Fruit fly (Drosophila melanogaster): ENCODE results near the gene CG6144.

CG6144 gene

dm6 chr2L:10488484-10489223 is at the start of gene CG6144, which contains the start of gene Cog4:
TSS of gene CG6144 (plus strand) at chr2L:10488694.
TSS of gene Cog4 (minus strand) at chr2L:10488622.
- TF ChIP-seq D1 (tag; optimal IDR thresholded peaks at IDR 0.05), result no peak
- no peak for TF ChIP-seq CG8301 (tag; optimal IDR thresholded peaks at IDR 0.05)
- TF ChIP-seq Ets98B (GFP tag; IDR thresholded peaks at IDR 0.05), result no peak
- no peak for TF ChIP-seq rn (GFP tag; IDR thresholded peaks at IDR 0.05)
- TF ChIP-seq CG15710 (tag; optimal IDR thresholded peaks at IDR 0.05), result no peak
- TF ChIP-seq CG34367 (tag; optimal IDR thresholded peaks at IDR 0.05), result no peak
- no peak for TF ChIP-seq CG14655 (GFP tag; optimal IDR thresholded peaks at IDR 0.05)
- no peak for TF ChIP-seq EcR (GFP tag; optimal IDR thresholded peaks at IDR 0.05)
- no peak for TF ChIP-seq Pif1A (GFP tag; optimal IDR thresholded peaks at IDR 0.05)
- TF ChIP-seq gl (tag; optimal IDR thresholded peaks at IDR 0.05), result no peak
- no peak for TF ChIP-seq CG10348 (GFP tag; IDR thresholded peaks at IDR 0.05)

dm6 chr2L:10439174-10439573 is 49.3 kb upstream of the CG6144 start, which contains the start of gene Nse4:
TSS of gene Nse4 (plus strand) at chr2L:10439440.
- no peak for TF ChIP-seq gl (tag; optimal IDR thresholded peaks at IDR 0.05)
- no peak for TF ChIP-seq CG17806 (tag; optimal IDR thresholded peaks at IDR 0.05)
- no peak for TF ChIP-seq CG8159 (tag; optimal IDR thresholded peaks at IDR 0.05)
- no peak for TF ChIP-seq CG12605 (GFP tag; IDR thresholded peaks at IDR 0.05)
- no peak for TF ChIP-seq Ets98B (GFP tag; IDR thresholded peaks at IDR 0.05)
- TF ChIP-seq EcR (GFP tag; optimal IDR thresholded peaks at IDR 0.05), result no peak
- no peak for TF ChIP-seq CG15710 (tag; optimal IDR thresholded peaks at IDR 0.05)
- no peak for TF ChIP-seq Pif1A (GFP tag; optimal IDR thresholded peaks at IDR 0.05)
- no peak for TF ChIP-seq CG8301 (tag; optimal IDR thresholded peaks at IDR 0.05)
- no peak for TF ChIP-seq CG34367 (tag; optimal IDR thresholded peaks at IDR 0.05)
- no peak for TF ChIP-seq D1 (tag; optimal IDR thresholded peaks at IDR 0.05)
- no peak for TF ChIP-seq Pif1B (GFP tag; optimal IDR thresholded peaks at IDR 0.05)
- no peak for TF ChIP-seq rn (GFP tag; IDR thresholded peaks at IDR 0.05)
- TF ChIP-seq CG10348 (GFP tag; IDR thresholded peaks at IDR 0.05), result no peak

DNA sequence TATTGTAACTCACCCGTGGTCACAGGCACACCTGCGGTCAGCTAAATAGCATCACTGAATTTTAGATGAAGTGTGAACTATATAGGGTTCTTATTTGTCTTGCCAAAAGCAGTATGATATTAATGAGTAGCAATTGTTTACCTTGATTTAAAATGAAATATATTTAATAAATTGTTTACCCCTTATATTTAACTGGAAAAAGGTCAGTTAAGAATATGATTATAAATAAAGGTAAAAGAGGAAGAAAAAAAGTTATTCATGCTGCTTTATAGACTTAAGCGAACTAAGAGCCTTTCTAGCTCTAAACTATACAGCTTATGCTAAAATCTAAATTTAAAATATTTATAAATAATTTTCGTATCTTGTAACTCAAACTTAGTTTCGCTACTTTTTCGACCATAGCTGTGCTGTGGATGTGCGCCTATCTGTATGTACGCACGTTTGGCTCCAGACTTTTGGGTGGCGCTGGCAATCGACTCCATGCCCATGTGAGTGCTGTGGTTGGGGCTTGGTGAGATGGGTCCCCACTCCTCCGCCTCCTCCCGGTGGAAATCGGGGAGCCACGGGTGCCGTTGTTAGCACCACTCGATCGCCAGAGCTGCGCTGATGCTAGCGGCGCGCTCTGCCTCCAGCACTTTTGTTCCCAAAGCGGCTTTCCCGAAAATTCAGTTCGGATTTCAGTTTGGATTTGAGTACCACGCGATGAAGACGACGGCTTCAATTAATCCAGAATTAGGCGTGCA is 46.3 kb upstream of the CG6144 start, which contains the start of gene loh:
TSS of gene loh (plus strand) at position 487 of the 743 bp plus-strand sequence.
- no peak for TF ChIP-seq CG14655 (GFP tag; optimal IDR thresholded peaks at IDR 0.05)
- TF ChIP-seq Snoo (tag; optimal IDR thresholded peaks at IDR 0.05), result peak; percentile 41

DNA sequence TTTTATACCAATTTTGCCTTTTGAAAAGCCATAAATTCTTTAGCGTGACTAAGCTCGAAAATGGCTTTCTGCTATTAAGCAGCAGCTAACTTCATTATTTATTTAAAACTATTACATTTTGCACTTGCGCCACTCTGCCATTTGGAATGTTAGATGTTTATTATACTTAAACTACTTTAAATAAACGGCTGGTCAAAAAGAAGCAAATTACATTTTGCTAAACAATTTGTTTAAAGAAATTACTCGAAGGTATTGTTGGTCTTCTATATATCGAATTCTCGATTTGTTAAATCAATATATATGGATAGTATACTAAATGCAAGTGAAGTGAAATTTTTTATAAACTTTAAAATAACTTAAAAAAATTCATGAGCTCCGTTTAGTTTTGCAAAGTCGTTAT is 36.2 kb upstream of the CG6144 start, which contains the start of gene ppk10:
TSS of gene ppk10 (minus strand) at position 101 of the 400 bp plus-strand sequence.
- TF ChIP-seq EcR (GFP tag; optimal IDR thresholded peaks at IDR 0.05) (no peak), CG8159 (tag; optimal IDR thresholded peaks at IDR 0.05) (no peak)

DNA sequence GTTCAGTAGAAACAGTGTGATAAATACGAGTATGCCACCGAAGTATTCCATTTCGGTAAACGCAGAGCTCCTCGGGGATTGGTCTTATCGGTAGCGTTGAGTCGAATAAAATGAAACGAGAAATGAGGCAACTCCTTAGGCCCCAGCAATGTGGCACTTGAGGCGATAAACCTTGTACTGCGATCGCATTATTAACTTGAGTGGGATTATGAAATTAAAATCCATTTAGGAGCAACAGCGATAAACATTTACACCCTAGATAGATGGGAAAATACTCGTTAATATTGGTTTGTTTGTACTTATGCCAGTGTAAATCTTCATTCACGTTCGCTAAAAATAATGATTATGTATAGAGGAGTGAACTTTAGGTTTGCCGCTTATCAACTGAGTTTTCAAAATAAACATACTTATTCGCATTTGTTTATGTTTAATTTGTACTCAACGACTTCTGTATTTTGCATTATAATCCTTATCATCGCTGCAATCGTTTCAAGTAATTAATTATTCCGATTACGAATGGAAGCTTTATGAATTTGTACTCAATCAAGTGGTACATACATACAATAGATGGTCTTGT is 32.5 kb upstream of the CG6144 start:
- no peak for TF ChIP-seq Pif1A (GFP tag; optimal IDR thresholded peaks at IDR 0.05)
- no peak for TF ChIP-seq D1 (tag; optimal IDR thresholded peaks at IDR 0.05)
- no peak for TF ChIP-seq CG4496 (GFP tag; IDR thresholded peaks at IDR 0.05)

DNA sequence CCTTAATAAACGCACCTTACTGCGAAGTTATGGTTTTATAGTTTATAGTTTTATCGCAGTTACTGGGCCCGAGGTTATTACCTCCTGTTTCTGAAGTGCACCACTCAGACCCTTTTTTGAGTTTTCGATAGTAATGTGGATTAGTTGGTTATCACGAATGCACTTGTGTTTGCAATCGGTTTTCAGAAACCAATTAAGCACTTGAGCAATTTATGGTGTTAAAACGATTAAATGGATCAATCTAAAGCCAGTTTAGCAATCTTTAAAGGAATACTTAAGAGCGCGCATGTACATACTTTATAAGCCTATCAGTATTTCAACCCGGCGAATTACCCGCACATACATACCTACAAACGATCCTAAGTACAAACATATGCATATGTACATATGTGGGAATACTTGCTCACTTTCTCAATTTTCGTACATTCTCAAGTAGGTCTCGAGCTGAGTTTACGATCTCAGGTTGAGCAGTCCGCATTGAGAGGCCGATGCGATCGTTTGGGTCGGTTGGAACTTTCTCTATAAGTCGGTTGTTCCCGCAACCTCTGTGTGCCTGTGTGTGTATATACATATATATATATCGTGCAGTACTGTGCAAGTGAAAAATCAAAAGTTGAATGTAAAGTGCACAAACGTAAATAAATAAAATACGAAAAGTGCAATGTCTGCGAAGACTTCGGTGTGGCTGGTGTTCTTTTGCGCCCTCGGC is 31.1 kb upstream of the CG6144 start, which contains the start of the genes LManI and LManII:
TSS of gene LManI (minus strand) at position 51 of the 709 bp plus-strand sequence.
TSS of gene LManII (plus strand) at position 468 of the 709 bp plus-strand sequence.
- no peak for TF ChIP-seq CG32121 (GFP tag; IDR thresholded peaks at IDR 0.05)
- no peak for TF ChIP-seq CG13204 (GFP tag; optimal IDR thresholded peaks at IDR 0.05)
- no peak for TF ChIP-seq fd96Ca (GFP tag; IDR thresholded peaks at IDR 0.05)
- TF ChIP-seq CG34367 (tag; optimal IDR thresholded peaks at IDR 0.05), result no peak
- TF ChIP-seq D1 (tag; optimal IDR thresholded peaks at IDR 0.05), result no peak
- TF ChIP-seq CG12605 (GFP tag; IDR thresholded peaks at IDR 0.05), result peak; percentile 12; the same call in 1 of the 2 replicates
- no peak for TF ChIP-seq Snoo (tag; optimal IDR thresholded peaks at IDR 0.05)

DNA sequence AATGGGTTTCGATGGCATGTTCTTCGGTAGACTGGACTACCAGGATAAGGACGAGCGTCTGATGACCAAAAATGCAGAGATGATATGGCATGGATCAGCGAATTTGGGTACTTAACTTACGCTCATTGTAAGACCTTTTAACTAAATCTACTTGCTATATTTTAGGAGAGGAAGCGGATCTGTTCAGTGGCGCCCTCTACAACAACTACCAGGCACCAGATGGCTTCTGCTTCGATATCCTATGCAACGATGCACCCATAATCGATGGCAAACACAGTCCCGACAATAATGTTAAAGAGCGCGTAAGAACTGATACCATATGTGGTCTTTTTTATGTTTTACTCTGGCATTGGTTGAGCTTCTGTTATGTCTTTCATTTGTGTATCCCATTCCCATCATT is 29.5 kb upstream of the CG6144 start:
- TF ChIP-seq CG10348 (GFP tag; IDR thresholded peaks at IDR 0.05) (no peak), EcR (GFP tag; optimal IDR thresholded peaks at IDR 0.05) (no peak), CG8159 (tag; optimal IDR thresholded peaks at IDR 0.05) (no peak), CG15710 (tag; optimal IDR thresholded peaks at IDR 0.05) (no peak), rn (GFP tag; IDR thresholded peaks at IDR 0.05) (no peak), Ets98B (GFP tag; IDR thresholded peaks at IDR 0.05) (no peak)
